ENCODE assay signal across 1 fruit fly cellular context in the genomic region with DNA sequence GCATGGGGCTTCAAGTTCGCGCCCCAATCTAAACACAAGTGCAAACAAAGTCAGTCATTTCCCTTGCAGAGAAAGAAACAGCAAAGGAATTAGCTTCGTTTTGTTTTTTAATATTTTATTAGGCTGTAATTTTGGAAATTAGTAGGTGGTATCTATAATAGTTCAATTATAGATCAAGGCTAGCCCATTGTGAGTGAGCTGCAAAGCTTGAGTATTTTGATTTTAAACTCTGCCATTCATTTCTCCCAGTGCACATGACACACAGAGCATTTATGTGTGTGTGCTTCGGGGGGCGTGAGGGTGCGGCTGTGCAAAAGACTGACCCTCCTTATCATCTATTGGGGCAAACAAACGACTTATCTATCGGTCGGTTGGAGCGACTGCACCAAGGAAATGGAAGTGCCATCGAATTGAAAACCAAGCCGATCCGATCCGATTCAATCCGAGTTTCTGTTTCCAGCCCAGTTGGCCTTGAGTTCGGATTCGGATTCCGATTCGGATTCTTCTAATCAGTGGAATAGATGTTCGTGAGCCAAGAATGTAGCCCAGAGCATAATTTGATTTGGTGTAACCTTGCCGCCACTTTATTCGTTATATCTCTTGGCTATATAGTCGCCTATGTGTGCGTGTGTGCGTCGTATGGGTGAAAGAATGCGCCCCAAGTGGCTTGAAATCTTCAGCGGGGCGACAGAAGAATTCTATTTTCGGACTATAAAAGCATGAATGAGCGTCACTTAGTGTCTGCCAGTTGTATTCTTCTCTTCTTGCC.
A peak's percentile ranks its signal among the peaks of the same experiment; 100 is the strongest.
TF ChIP-seq lines count a peak whose summit lies in the region.

No protein-coding gene starts in this region.

TF ChIP-seq in whole organism, embryonic, 481 proteins besides CTCF, POLR2A, EP300 and RAD21 (continued from another document and continues in another):
- TF ChIP-seq zfh2 (GFP tag; optimal IDR thresholded peaks at IDR 0.05; lab: Kevin White, UChicago) (no peak), CG32767 (GFP tag; IDR thresholded peaks at IDR 0.05; lab: Robert Waterston, UW) (no peak), CG18476 (GFP tag; optimal IDR thresholded peaks at IDR 0.05; lab: Kevin White, UChicago) (no peak), CG2889 (GFP tag; IDR thresholded peaks at IDR 0.05; lab: Robert Waterston, UW) (no peak), Usf (GFP tag; optimal IDR thresholded peaks at IDR 0.05; lab: Kevin White, UChicago) (no peak), so (GFP tag; IDR thresholded peaks at IDR 0.05; lab: Robert Waterston, UW) (0 out of 3 replicates have a peak, but pooled peaks have one; percentile 41), Mad (GFP tag; optimal IDR thresholded peaks at IDR 0.05; lab: Kevin White, UChicago) (no peak), CG10462 (GFP tag; optimal IDR thresholded peaks at IDR 0.05; lab: Kevin White, UChicago) (no peak), MTF-1 (GFP tag; optimal IDR thresholded peaks at IDR 0.05; lab: Kevin White, UChicago; ENCODE audit: borderline replicate concordance) (no peak), esg (GFP tag; conservative IDR thresholded peaks at IDR 0.05; lab: Robert Waterston, UW) (peak; percentile 66), knrl (GFP tag; IDR thresholded peaks at IDR 0.05; lab: Robert Waterston, UW; ENCODE audit: partially characterized antibody) (no peak), PHDP (tag; optimal IDR thresholded peaks at IDR 0.05; lab: Kevin White, UChicago) (no peak), psq (GFP tag; optimal IDR thresholded peaks at IDR 0.05; lab: Kevin White, UChicago) (no peak), CG4820 (GFP tag; optimal IDR thresholded peaks at IDR 0.05; lab: Kevin White, UChicago) (no peak), ftz-f1 (GFP tag; optimal IDR thresholded peaks at IDR 0.05; lab: Kevin White, UChicago) (peak; percentile 63), en (GFP tag; optimal IDR thresholded peaks at IDR 0.05; lab: Kevin White, UChicago) (no peak), CG34376 (GFP tag; optimal IDR thresholded peaks at IDR 0.05; lab: Kevin White, UChicago) (peak; percentile 38), Awh (GFP tag; IDR thresholded peaks at IDR 0.05; lab: Robert Waterston, UW) (no peak), oc (tag; optimal IDR thresholded peaks at IDR 0.05; lab: Kevin White, UChicago) (no peak), CG2678 (tag; optimal IDR thresholded peaks at IDR 0.05; lab: Kevin White, UChicago) (peak; percentile 38), Hmx (GFP tag; optimal IDR thresholded peaks at IDR 0.05; lab: Kevin White, UChicago) (no peak), sob (GFP tag; IDR thresholded peaks at IDR 0.05; lab: Robert Waterston, UW) (peak; percentile 32; the same call in 1 of the 2 replicates), aop (GFP tag; IDR thresholded peaks at IDR 0.05; lab: Robert Waterston, UW) (no peak), ham (GFP tag; IDR thresholded peaks at IDR 0.05; lab: Robert Waterston, UW) (no peak), CG12071 (GFP tag; optimal IDR thresholded peaks at IDR 0.05; lab: Kevin White, UChicago) (no peak), Dek (tag; optimal IDR thresholded peaks at IDR 0.05; lab: Kevin White, UChicago) (no peak), Dip2 (GFP tag; IDR thresholded peaks at IDR 0.05; lab: Robert Waterston, UW) (no peak), gce (GFP tag; IDR thresholded peaks at IDR 0.05; lab: Robert Waterston, UW) (0 out of 3 replicates have a peak, but pooled peaks have one; percentile 34), CG12744 (GFP tag; optimal IDR thresholded peaks at IDR 0.05; lab: Kevin White, UChicago) (no peak), kay (GFP tag; optimal IDR thresholded peaks at IDR 0.05; lab: Kevin White, UChicago) (peak; percentile 50), CG6689 (GFP tag; IDR thresholded peaks at IDR 0.05; lab: Robert Waterston, UW) (peak; percentile 67; the same call in 1 of the 2 replicates), CG8281 (tag; optimal IDR thresholded peaks at IDR 0.05; lab: Kevin White, UChicago) (no peak), Hr39 (optimal IDR thresholded peaks at IDR 0.05; lab: Kevin White, UChicago) (no peak), ap (GFP tag; IDR thresholded peaks at IDR 0.05; lab: Robert Waterston, UW) (peak; percentile 55; the same call in 1 of the 2 replicates), CG13296 (GFP tag; optimal IDR thresholded peaks at IDR 0.05; lab: Kevin White, UChicago) (no peak), bsh (GFP tag; optimal IDR thresholded peaks at IDR 0.05; lab: Kevin White, UChicago) (peak in 1 of 2 experiments; percentile 15), cas (GFP tag; IDR thresholded peaks at IDR 0.05; lab: Robert Waterston, UW) (no peak), CG9817 (tag; optimal IDR thresholded peaks at IDR 0.05; lab: Kevin White, UChicago) (no peak), CG3065 (GFP tag; optimal IDR thresholded peaks at IDR 0.05; lab: Kevin White, UChicago) (no peak), lbe (GFP tag; optimal IDR thresholded peaks at IDR 0.05; lab: Kevin White, UChicago) (no peak), lov (optimal IDR thresholded peaks at IDR 0.05; lab: Kevin White, UChicago) (no peak), lov (GFP tag; IDR thresholded peaks at IDR 0.05; lab: Robert Waterston, UW) (no peak), CG11093 (GFP tag; IDR thresholded peaks at IDR 0.05; lab: Robert Waterston, UW) (0 out of 3 replicates have a peak, but pooled peaks have one; percentile 22), sc (optimal IDR thresholded peaks at IDR 0.05; lab: Kevin White, UChicago) (no peak), sc (GFP tag; optimal IDR thresholded peaks at IDR 0.05; lab: Kevin White, UChicago) (no peak), Mrtf (GFP tag; IDR thresholded peaks at IDR 0.05; lab: Robert Waterston, UW) (0 out of 3 replicates have a peak, but pooled peaks have one; percentile 19), CG15514 (GFP tag; optimal IDR thresholded peaks at IDR 0.05; lab: Kevin White, UChicago) (peak; percentile 11), BtbVII (GFP tag; optimal IDR thresholded peaks at IDR 0.05; lab: Kevin White, UChicago) (no peak), CG33213 (GFP tag; optimal IDR thresholded peaks at IDR 0.05; lab: Kevin White, UChicago) (no peak), wdn (GFP tag; IDR thresholded peaks at IDR 0.05; lab: Robert Waterston, UW) (no peak), pita (GFP tag; optimal IDR thresholded peaks at IDR 0.05; lab: Kevin White, UChicago) (no peak), H2.0 (GFP tag; IDR thresholded peaks at IDR 0.05; lab: Robert Waterston, UW) (no peak), bab2 (GFP tag; optimal IDR thresholded peaks at IDR 0.05; lab: Kevin White, UChicago) (peak; percentile 27), CG15479 (GFP tag; optimal IDR thresholded peaks at IDR 0.05; lab: Kevin White, UChicago) (no peak), CG10274 (GFP tag; optimal IDR thresholded peaks at IDR 0.05; lab: Kevin White, UChicago) (no peak), D19A (tag; optimal IDR thresholded peaks at IDR 0.05; lab: Kevin White, UChicago) (no peak), gfzf (GFP tag; optimal IDR thresholded peaks at IDR 0.05; lab: Kevin White, UChicago) (no peak), Sin3A (optimal IDR thresholded peaks at IDR 0.05; lab: Kevin White, UChicago) (no peak), Sox102F (GFP tag; optimal IDR thresholded peaks at IDR 0.05; lab: Kevin White, UChicago) (peak; percentile 40), CG6854 (GFP tag; optimal IDR thresholded peaks at IDR 0.05; lab: Kevin White, UChicago) (no peak), CG17361 (GFP tag; IDR thresholded peaks at IDR 0.05; lab: Robert Waterston, UW) (no peak), nmo (GFP tag; optimal IDR thresholded peaks at IDR 0.05; lab: Kevin White, UChicago) (peak; percentile 29), slp2 (GFP tag; optimal IDR thresholded peaks at IDR 0.05; lab: Kevin White, UChicago) (no peak), CG11398 (GFP tag; optimal IDR thresholded peaks at IDR 0.05; lab: Kevin White, UChicago) (no peak), eyg (GFP tag; optimal IDR thresholded peaks at IDR 0.05; lab: Kevin White, UChicago) (peak; percentile 9), CG17359 (tag; optimal IDR thresholded peaks at IDR 0.05; lab: Kevin White, UChicago) (peak; percentile 48), CG10366 (GFP tag; IDR thresholded peaks at IDR 0.05; lab: Robert Waterston, UW) (peak; percentile 39; the same call in 1 of the 2 replicates), fu2 (GFP tag; optimal IDR thresholded peaks at IDR 0.05; lab: Kevin White, UChicago) (no peak), CG1647 (GFP tag; optimal IDR thresholded peaks at IDR 0.05; lab: Kevin White, UChicago) (no peak), pan (optimal IDR thresholded peaks at IDR 0.05; lab: Kevin White, UChicago) (no peak), pan (GFP tag; optimal IDR thresholded peaks at IDR 0.05 in 1 of 2, IDR thresholded peaks at IDR 0.05 in 1 of 2) (peak in 1 of 2 experiments; percentile 63), Xrp1 (GFP tag; IDR thresholded peaks at IDR 0.05; lab: Robert Waterston, UW) (peak; percentile 44; the same call in 1 of the 2 replicates), CG12236 (GFP tag; optimal IDR thresholded peaks at IDR 0.05; lab: Kevin White, UChicago) (no peak), CG11696 (GFP tag; IDR thresholded peaks at IDR 0.05; lab: Robert Waterston, UW) (no peak), salm (tag; optimal IDR thresholded peaks at IDR 0.05; lab: Kevin White, UChicago) (no peak), gsb (GFP tag; IDR thresholded peaks at IDR 0.05; lab: Robert Waterston, UW) (no peak), scrt (GFP tag; optimal IDR thresholded peaks at IDR 0.05; lab: Kevin White, UChicago) (no peak), NC2β (GFP tag; optimal IDR thresholded peaks at IDR 0.05; lab: Kevin White, UChicago) (peak; percentile 11), pho (GFP tag; optimal IDR thresholded peaks at IDR 0.05; lab: Kevin White, UChicago) (no peak), prd (optimal IDR thresholded peaks at IDR 0.05; lab: Kevin White, UChicago) (no peak), prd (GFP tag; IDR thresholded peaks at IDR 0.05; lab: Robert Waterston, UW) (peak; percentile 71), pfk (GFP tag; optimal IDR thresholded peaks at IDR 0.05; lab: Kevin White, UChicago) (no peak), CG7786 (GFP tag; optimal IDR thresholded peaks at IDR 0.05; lab: Kevin White, UChicago) (no peak), CG10431 (GFP tag; optimal IDR thresholded peaks at IDR 0.05; lab: Kevin White, UChicago) (no peak), CG12942 (GFP tag; optimal IDR thresholded peaks at IDR 0.05; lab: Kevin White, UChicago) (no peak), HLH4C (GFP tag; IDR thresholded peaks at IDR 0.05; lab: Robert Waterston, UW; ENCODE audit: partially characterized antibody) (no peak), CG1602 (GFP tag; optimal IDR thresholded peaks at IDR 0.05; lab: Kevin White, UChicago) (no peak), CG12769 (tag; optimal IDR thresholded peaks at IDR 0.05; lab: Kevin White, UChicago) (peak; percentile 24), chif (GFP tag; optimal IDR thresholded peaks at IDR 0.05; lab: Kevin White, UChicago) (peak in 1 of 2 experiments; percentile 19), CG4730 (GFP tag; IDR thresholded peaks at IDR 0.05; lab: Robert Waterston, UW) (peak; percentile 62; the same call in 1 of the 2 replicates), CG8359 (GFP tag; optimal IDR thresholded peaks at IDR 0.05; lab: Kevin White, UChicago; ENCODE audit: borderline replicate concordance) (no peak), CG8089 (GFP tag; optimal IDR thresholded peaks at IDR 0.05; lab: Kevin White, UChicago) (no peak), CG13775 (GFP tag; optimal IDR thresholded peaks at IDR 0.05; lab: Kevin White, UChicago) (no peak), CG4282 (GFP tag; optimal IDR thresholded peaks at IDR 0.05; lab: Kevin White, UChicago) (no peak), Ada2b (GFP tag; IDR thresholded peaks at IDR 0.05; lab: Robert Waterston, UW) (no peak), Neu2 (GFP tag; optimal IDR thresholded peaks at IDR 0.05; lab: Kevin White, UChicago; ENCODE audit: borderline replicate concordance) (no peak), run (tag; optimal IDR thresholded peaks at IDR 0.05; lab: Kevin White, UChicago) (no peak), cwo (GFP tag; optimal IDR thresholded peaks at IDR 0.05; lab: Kevin White, UChicago) (no peak), chm (GFP tag; IDR thresholded peaks at IDR 0.05; lab: Robert Waterston, UW) (no peak), z (GFP tag; IDR thresholded peaks at IDR 0.05; lab: Robert Waterston, UW) (no peak), CG9609 (GFP tag; optimal IDR thresholded peaks at IDR 0.05; lab: Kevin White, UChicago) (no peak), CG5245 (GFP tag; optimal IDR thresholded peaks at IDR 0.05; lab: Kevin White, UChicago) (no peak), CG4360 (GFP tag; IDR thresholded peaks at IDR 0.05; lab: Robert Waterston, UW) (no peak), Ssrp (tag; optimal IDR thresholded peaks at IDR 0.05; lab: Kevin White, UChicago) (no peak), dati (GFP tag; IDR thresholded peaks at IDR 0.05; lab: Robert Waterston, UW) (no peak), pros (GFP tag; optimal IDR thresholded peaks at IDR 0.05; lab: Kevin White, UChicago) (no peak), Oli (tag; optimal IDR thresholded peaks at IDR 0.05; lab: Kevin White, UChicago) (peak; percentile 45), CG2199 (GFP tag; IDR thresholded peaks at IDR 0.05; lab: Robert Waterston, UW) (no peak), CG10979 (tag; optimal IDR thresholded peaks at IDR 0.05; lab: Kevin White, UChicago) (peak; percentile 38), CG15269 (tag; optimal IDR thresholded peaks at IDR 0.05; lab: Kevin White, UChicago) (peak; percentile 50), CG2202 (tag; optimal IDR thresholded peaks at IDR 0.05; lab: Kevin White, UChicago) (no peak), Dfd (GFP tag; optimal IDR thresholded peaks at IDR 0.05; lab: Kevin White, UChicago) (no peak), Deaf1 (tag; optimal IDR thresholded peaks at IDR 0.05; lab: Kevin White, UChicago) (peak; percentile 57), lmd (GFP tag; IDR thresholded peaks at IDR 0.05; lab: Robert Waterston, UW) (peak; percentile 57), crc (GFP tag; optimal IDR thresholded peaks at IDR 0.05; lab: Kevin White, UChicago) (no peak), tll (GFP tag; optimal IDR thresholded peaks at IDR 0.05; lab: Kevin White, UChicago) (no peak), Aef1 (GFP tag; IDR thresholded peaks at IDR 0.05; lab: Robert Waterston, UW) (0 out of 3 replicates have a peak, but pooled peaks have one; percentile 25), Jarid2 (GFP tag; optimal IDR thresholded peaks at IDR 0.05; lab: Kevin White, UChicago) (no peak), CG10959 (GFP tag; IDR thresholded peaks at IDR 0.05; lab: Robert Waterston, UW) (no peak), slou (GFP tag; optimal IDR thresholded peaks at IDR 0.05; lab: Kevin White, UChicago) (no peak), CG11247 (GFP tag; IDR thresholded peaks at IDR 0.05; lab: Robert Waterston, UW) (no peak), CG7271 (tag; optimal IDR thresholded peaks at IDR 0.05; lab: Kevin White, UChicago) (no peak), ato (GFP tag; IDR thresholded peaks at IDR 0.05; lab: Robert Waterston, UW; ENCODE audit: partially characterized antibody) (no peak), disco-r (GFP tag; optimal IDR thresholded peaks at IDR 0.05; lab: Kevin White, UChicago) (no peak), CG13424 (tag; optimal IDR thresholded peaks at IDR 0.05; lab: Kevin White, UChicago) (peak; percentile 21)
